Worm (Caenorhabditis elegans) whole organism, early embryonic: ENCODE data around the gene K02E2.6.

Source experiments
- B0310.2 ChIP-seq: sonication (generic microtip); optimal IDR thresholded peaks from 2 replicates; lab custom pipeline; 2016; ENCODE audit warnings: mild to moderate bottlenecking, missing genetic modification characterization, missing compliant biosample characterization
- F13C5.2 ChIP-seq: sonication (generic microtip); optimal IDR thresholded peaks from 2 replicates; lab custom pipeline; 2017; ENCODE audit warnings: mild to moderate bottlenecking, missing genetic modification characterization, inconsistent platforms, missing compliant biosample characterization
- aly-1 ChIP-seq: sonication (generic microtip); optimal IDR thresholded peaks from 2 replicates; lab custom pipeline; 2016; ENCODE audit warnings: missing genetic modification characterization, missing compliant biosample characterization
- ama-1 ChIP-seq: fragments of 150-350 bp; optimal IDR thresholded peaks from 2 replicates; lab custom pipeline; 2014
- ets-7 ChIP-seq: sonication (generic microtip); optimal IDR thresholded peaks from 2 replicates; lab custom pipeline; 2016; ENCODE audit warnings: missing genotype, missing genetic modification characterization, missing compliant biosample characterization
- flt-1 ChIP-seq: fragments of 200-800 bp; sonication (Bioruptor generic); IDR thresholded peaks from 2 replicates; pipeline ENCODE4 v1.3.6; 2022; ENCODE audit warnings: missing genetic modification characterization, missing compliant biosample characterization
- hmbx-1 ChIP-seq: sonication (generic microtip); optimal IDR thresholded peaks from 2 replicates; lab custom pipeline; 2016; ENCODE audit warnings: mild to moderate bottlenecking, missing genetic modification characterization, missing compliant biosample characterization
- hmg-4 ChIP-seq: fragments of 200-800 bp; sonication (Bioruptor generic); optimal IDR thresholded peaks from 2 replicates; lab custom pipeline; 2018; ENCODE audit warnings: mild to moderate bottlenecking, missing genetic modification characterization, missing compliant biosample characterization
- hnd-1 ChIP-seq: sonication (generic microtip); optimal IDR thresholded peaks from 2 replicates; lab custom pipeline; 2016; ENCODE audit warnings: missing genetic modification characterization, missing compliant biosample characterization
- sea-1 ChIP-seq: fragments of 200-800 bp; sonication (Bioruptor generic); conservative IDR thresholded peaks from 2 replicates; pipeline ENCODE4 v1.3.6; 2022; ENCODE audit warnings: missing genetic modification characterization, missing compliant biosample characterization
- tbx-37 ChIP-seq: fragments of 200-800 bp; sonication (Bioruptor generic); conservative IDR thresholded peaks from 2 replicates; pipeline ENCODE4 v1.3.6; 2022; ENCODE audit warnings: missing genetic modification reagents, missing genetic modification characterization, missing compliant biosample characterization
- tra-4 ChIP-seq: sonication (generic microtip); optimal IDR thresholded peaks from 2 replicates; lab custom pipeline; 2017; ENCODE audit warnings: missing genetic modification characterization, missing compliant biosample characterization

ce11 chrV:20387415-20387814 lies 7.1 kb downstream of the K02E2.6 start, which contains the start of gene F53H2.1:
- TF ChIP-seq aly-1 (tag; lab: Kevin White, UChicago) (no peak), hmg-4 (no peak), B0310.2 (tag; lab: Kevin White, UChicago) (no peak), ama-1 (no peak), tbx-37 (no peak), ets-7 (tag; lab: Kevin White, UChicago) (no peak), flt-1 (no peak), hnd-1 (tag; lab: Kevin White, UChicago) (no peak), sea-1 (GFP tag; lab: Robert Waterston, UW) (no peak), tra-4 (tag; lab: Kevin White, UChicago) (no peak), F13C5.2 (no peak), hmbx-1 (no peak)
